Worm (Caenorhabditis elegans): Measurements from ENCODE around the gene dnj-5.

Gene dnj-5

ce11 chrII:6823912-6824311, 34.2 kb downstream of the dnj-5 start:
- no peak for TF ChIP-seq scrt-1 (GFP tag; IDR thresholded peaks at IDR 0.05)
- TF ChIP-seq F13C5.2 (tag; optimal IDR thresholded peaks at IDR 0.05), result peak; percentile 4
- TF ChIP-seq B0310.2 (tag; optimal IDR thresholded peaks at IDR 0.05), result no peak

- no peak for TF ChIP-seq hmbx-1 (tag; optimal IDR thresholded peaks at IDR 0.05)
- TF ChIP-seq ceh-36 (tag; optimal IDR thresholded peaks at IDR 0.05), result no peak
- TF ChIP-seq ama-1 (optimal IDR thresholded peaks at IDR 0.05), result no peak
- TF ChIP-seq aly-1 (tag; optimal IDR thresholded peaks at IDR 0.05), result no peak
- no peak for TF ChIP-seq ceh-13 (GFP tag; optimal IDR thresholded peaks at IDR 0.05)
- TF ChIP-seq pes-1 (GFP tag; IDR thresholded peaks at IDR 0.05), result no peak
- TF ChIP-seq tbx-11 (GFP tag; IDR thresholded peaks at IDR 0.05), result no peak
- no peak for TF ChIP-seq tbx-37 (GFP tag; conservative IDR thresholded peaks at IDR 0.05)
These were observed 34.9 kb downstream of the dnj-5 start for ce11 chrII:6823233-6823632.

ce11 chrII:6822347-6822746, 35.8 kb downstream of the dnj-5 start:
- no peak for TF ChIP-seq ama-1 (optimal IDR thresholded peaks at IDR 0.05)
- no peak for TF ChIP-seq tbx-11 (GFP tag; IDR thresholded peaks at IDR 0.05)
- TF ChIP-seq F13C5.2 (tag; optimal IDR thresholded peaks at IDR 0.05), result no peak
- TF ChIP-seq tbx-37 (GFP tag; conservative IDR thresholded peaks at IDR 0.05), result no peak
- TF ChIP-seq ets-7 (tag; optimal IDR thresholded peaks at IDR 0.05), result no peak
- TF ChIP-seq B0310.2 (tag; optimal IDR thresholded peaks at IDR 0.05), result no peak
- TF ChIP-seq aly-1 (tag; optimal IDR thresholded peaks at IDR 0.05), result no peak
- no peak for TF ChIP-seq ceh-13 (GFP tag; optimal IDR thresholded peaks at IDR 0.05)
- TF ChIP-seq pes-1 (GFP tag; IDR thresholded peaks at IDR 0.05), result no peak
- no peak for TF ChIP-seq hmbx-1 (tag; optimal IDR thresholded peaks at IDR 0.05)
- no peak for TF ChIP-seq flt-1 (GFP tag; IDR thresholded peaks at IDR 0.05)
- no peak for TF ChIP-seq hmg-4 (GFP tag; optimal IDR thresholded peaks at IDR 0.05)
- TF ChIP-seq tra-4 (tag; optimal IDR thresholded peaks at IDR 0.05), result no peak
- no peak for TF ChIP-seq ceh-36 (tag; optimal IDR thresholded peaks at IDR 0.05)
- TF ChIP-seq hnd-1 (tag; optimal IDR thresholded peaks at IDR 0.05), result no peak
- TF ChIP-seq sea-1 (GFP tag; conservative IDR thresholded peaks at IDR 0.05), result no peak
- TF ChIP-seq scrt-1 (GFP tag; IDR thresholded peaks at IDR 0.05), result no peak

- TF ChIP-seq ets-7 (tag; optimal IDR thresholded peaks at IDR 0.05), result no peak
- TF ChIP-seq F13C5.2 (tag; optimal IDR thresholded peaks at IDR 0.05), result no peak
- TF ChIP-seq ceh-13 (GFP tag; optimal IDR thresholded peaks at IDR 0.05), result no peak
- no peak for TF ChIP-seq tbx-37 (GFP tag; conservative IDR thresholded peaks at IDR 0.05)
- no peak for TF ChIP-seq scrt-1 (GFP tag; IDR thresholded peaks at IDR 0.05)
- TF ChIP-seq ama-1 (optimal IDR thresholded peaks at IDR 0.05), result no peak
- TF ChIP-seq tra-4 (tag; optimal IDR thresholded peaks at IDR 0.05), result no peak
These were observed 36.3 kb downstream of the dnj-5 start for ce11 chrII:6821832-6822231.

DNA sequence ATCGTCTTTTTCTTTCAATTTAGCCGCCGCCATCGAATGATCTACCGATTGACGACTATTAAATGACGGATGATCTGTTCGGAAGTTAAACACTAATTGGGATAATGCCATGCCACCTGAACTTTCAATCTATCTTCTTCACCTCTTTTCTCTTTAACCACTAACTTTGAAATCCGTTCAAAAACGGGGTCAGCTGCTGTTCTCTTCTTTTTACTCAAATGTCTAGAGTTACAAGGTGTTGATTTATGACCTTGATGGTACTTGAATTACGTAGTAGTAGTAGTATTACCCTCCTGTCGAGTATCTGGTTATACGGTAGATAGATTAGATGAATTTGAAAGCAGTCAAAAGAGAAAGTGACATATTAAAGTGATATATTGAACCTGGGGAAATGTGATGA, 37.0 kb downstream of the dnj-5 start:
- TF ChIP-seq aly-1 (tag; optimal IDR thresholded peaks at IDR 0.05) (no peak), hmg-4 (GFP tag; optimal IDR thresholded peaks at IDR 0.05) (no peak), ceh-36 (tag; optimal IDR thresholded peaks at IDR 0.05) (no peak), sea-1 (GFP tag; conservative IDR thresholded peaks at IDR 0.05) (no peak), tra-4 (tag; optimal IDR thresholded peaks at IDR 0.05) (no peak), ceh-13 (GFP tag; optimal IDR thresholded peaks at IDR 0.05) (no peak), scrt-1 (GFP tag; IDR thresholded peaks at IDR 0.05) (no peak), hmbx-1 (tag; optimal IDR thresholded peaks at IDR 0.05) (no peak), ets-7 (tag; optimal IDR thresholded peaks at IDR 0.05) (no peak), tbx-11 (GFP tag; IDR thresholded peaks at IDR 0.05) (no peak), F13C5.2 (tag; optimal IDR thresholded peaks at IDR 0.05) (no peak), flt-1 (GFP tag; IDR thresholded peaks at IDR 0.05) (no peak), tbx-37 (GFP tag; conservative IDR thresholded peaks at IDR 0.05) (no peak), ama-1 (optimal IDR thresholded peaks at IDR 0.05) (no peak), hnd-1 (tag; optimal IDR thresholded peaks at IDR 0.05) (no peak), pes-1 (GFP tag; IDR thresholded peaks at IDR 0.05) (no peak)

DNA sequence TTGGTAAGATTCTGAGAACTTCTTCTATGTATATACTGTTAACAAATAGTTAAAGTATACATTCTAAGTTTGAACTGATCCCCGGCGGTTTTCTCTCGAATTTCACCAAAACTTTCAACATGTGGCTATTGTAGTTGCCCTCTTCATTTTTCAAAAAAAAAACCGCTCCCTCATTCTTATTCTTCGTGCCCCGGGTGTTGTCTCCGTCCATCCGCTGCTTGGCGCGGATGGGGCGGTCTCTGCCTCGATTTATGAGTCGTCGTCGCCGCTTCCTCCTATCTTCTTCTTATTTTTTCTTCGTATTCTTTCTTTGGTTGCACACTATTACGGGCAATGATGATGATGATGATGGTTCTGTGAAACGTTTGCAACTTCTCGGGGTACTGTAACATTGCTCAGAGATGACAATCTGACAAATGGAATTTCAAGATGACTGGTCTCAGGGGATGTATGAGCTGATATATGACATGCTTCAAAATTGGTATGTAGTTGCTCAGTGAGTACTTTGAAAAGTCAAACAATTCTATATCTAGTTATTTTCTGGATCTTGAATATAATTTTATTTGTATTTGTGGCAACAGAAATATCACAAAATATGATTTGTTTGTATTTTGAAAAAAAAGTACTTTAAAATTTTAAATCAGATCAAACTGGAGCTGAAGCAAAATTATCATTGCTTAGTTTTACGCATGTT, 37.7 kb downstream of the dnj-5 start:
- TF ChIP-seq aly-1 (tag; optimal IDR thresholded peaks at IDR 0.05), result no peak

DNA sequence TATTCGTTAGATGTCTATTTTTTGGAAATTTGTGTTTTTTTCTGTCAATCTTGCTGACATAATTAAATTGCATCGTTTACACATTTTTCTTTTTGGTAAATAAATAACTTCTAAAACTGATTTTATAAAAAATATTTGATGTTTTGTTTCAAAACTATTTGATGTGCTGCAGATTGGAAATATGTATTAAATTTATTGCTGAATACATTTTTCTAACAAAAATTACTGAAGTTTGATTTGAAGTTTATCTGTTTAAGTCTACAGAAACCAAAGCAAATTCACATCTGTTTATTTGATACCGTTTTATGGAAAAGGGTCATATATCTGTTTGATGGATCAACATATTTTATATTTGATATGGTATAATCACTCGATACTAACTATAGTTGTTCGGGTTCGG, 41.8 kb downstream of the dnj-5 start:
- TF ChIP-seq sea-1 (GFP tag; conservative IDR thresholded peaks at IDR 0.05), result no peak
- TF ChIP-seq tbx-37 (GFP tag; conservative IDR thresholded peaks at IDR 0.05), result no peak
- no peak for TF ChIP-seq hmg-4 (GFP tag; optimal IDR thresholded peaks at IDR 0.05)
- no peak for TF ChIP-seq B0310.2 (tag; optimal IDR thresholded peaks at IDR 0.05)
- no peak for TF ChIP-seq F13C5.2 (tag; optimal IDR thresholded peaks at IDR 0.05)
- no peak for TF ChIP-seq ama-1 (optimal IDR thresholded peaks at IDR 0.05)
- no peak for TF ChIP-seq tra-4 (tag; optimal IDR thresholded peaks at IDR 0.05)
- no peak for TF ChIP-seq scrt-1 (GFP tag; IDR thresholded peaks at IDR 0.05)
- no peak for TF ChIP-seq ceh-36 (tag; optimal IDR thresholded peaks at IDR 0.05)
- TF ChIP-seq hnd-1 (tag; optimal IDR thresholded peaks at IDR 0.05), result no peak
- no peak for TF ChIP-seq flt-1 (GFP tag; IDR thresholded peaks at IDR 0.05)
- no peak for TF ChIP-seq tbx-11 (GFP tag; IDR thresholded peaks at IDR 0.05)
- no peak for TF ChIP-seq pes-1 (GFP tag; IDR thresholded peaks at IDR 0.05)
- TF ChIP-seq ets-7 (tag; optimal IDR thresholded peaks at IDR 0.05), result no peak
- TF ChIP-seq hmbx-1 (tag; optimal IDR thresholded peaks at IDR 0.05), result no peak
- TF ChIP-seq ceh-13 (GFP tag; optimal IDR thresholded peaks at IDR 0.05), result no peak
- no peak for TF ChIP-seq aly-1 (tag; optimal IDR thresholded peaks at IDR 0.05)

ce11 chrII:6812514-6812913, 45.6 kb downstream of the dnj-5 start:
- TF ChIP-seq hmbx-1 (tag; optimal IDR thresholded peaks at IDR 0.05), result no peak
- no peak for TF ChIP-seq tbx-11 (GFP tag; IDR thresholded peaks at IDR 0.05)
- no peak for TF ChIP-seq sea-1 (GFP tag; conservative IDR thresholded peaks at IDR 0.05)
- no peak for TF ChIP-seq B0310.2 (tag; optimal IDR thresholded peaks at IDR 0.05)
- TF ChIP-seq tra-4 (tag; optimal IDR thresholded peaks at IDR 0.05), result no peak
- TF ChIP-seq F13C5.2 (tag; optimal IDR thresholded peaks at IDR 0.05), result no peak
- no peak for TF ChIP-seq pes-1 (GFP tag; IDR thresholded peaks at IDR 0.05)
- TF ChIP-seq hnd-1 (tag; optimal IDR thresholded peaks at IDR 0.05), result no peak
- no peak for TF ChIP-seq tbx-37 (GFP tag; conservative IDR thresholded peaks at IDR 0.05)
- TF ChIP-seq ama-1 (optimal IDR thresholded peaks at IDR 0.05), result no peak
- no peak for TF ChIP-seq ets-7 (tag; optimal IDR thresholded peaks at IDR 0.05)
- TF ChIP-seq scrt-1 (GFP tag; IDR thresholded peaks at IDR 0.05), result no peak
- no peak for TF ChIP-seq flt-1 (GFP tag; IDR thresholded peaks at IDR 0.05)
- TF ChIP-seq ceh-36 (tag; optimal IDR thresholded peaks at IDR 0.05), result no peak
- TF ChIP-seq aly-1 (tag; optimal IDR thresholded peaks at IDR 0.05), result no peak
- TF ChIP-seq hmg-4 (GFP tag; optimal IDR thresholded peaks at IDR 0.05), result no peak
- no peak for TF ChIP-seq ceh-13 (GFP tag; optimal IDR thresholded peaks at IDR 0.05)
